Worm (Caenorhabditis elegans): ENCODE data around the gene cct-3.

ce11 chrII:2204077-2204476 is 29.3 kb upstream of the cct-3 start, which contains the start of gene Y59C2A.2:
- TF ChIP-seq nhr-11 (tag; optimal IDR thresholded peaks at IDR 0.05) (no peak), ceh-24 (tag; optimal IDR thresholded peaks at IDR 0.05) (no peak), ceh-14 (tag; optimal IDR thresholded peaks at IDR 0.05) (no peak), ceh-18 (tag; optimal IDR thresholded peaks at IDR 0.05) (no peak), ceh-19 (GFP tag; optimal IDR thresholded peaks at IDR 0.05) (no peak)

All from whole organism, late embryonic.